Worm (Caenorhabditis elegans) whole organism, L4/young adult: Measurements from ENCODE around the gene best-1.

Experiments
- W03F9.2 ChIP-seq: fragments of 150-350 bp; optimal IDR thresholded peaks from 2 replicates; lab custom pipeline; 2014; ENCODE audit warnings: missing biosample characterization, missing genetic modification characterization
- dao-5 ChIP-seq: sonication (generic microtip); optimal IDR thresholded peaks from 2 replicates; lab custom pipeline; 2016; ENCODE audit warnings: missing genotype, missing genetic modification characterization, moderate library complexity, missing compliant biosample characterization
- him-1 ChIP-seq: sonication (generic microtip); optimal IDR thresholded peaks from 2 replicates; lab custom pipeline; 2016; ENCODE audit warnings: missing genotype, missing genetic modification reagents, missing genetic modification characterization, missing compliant biosample characterization

DNA sequence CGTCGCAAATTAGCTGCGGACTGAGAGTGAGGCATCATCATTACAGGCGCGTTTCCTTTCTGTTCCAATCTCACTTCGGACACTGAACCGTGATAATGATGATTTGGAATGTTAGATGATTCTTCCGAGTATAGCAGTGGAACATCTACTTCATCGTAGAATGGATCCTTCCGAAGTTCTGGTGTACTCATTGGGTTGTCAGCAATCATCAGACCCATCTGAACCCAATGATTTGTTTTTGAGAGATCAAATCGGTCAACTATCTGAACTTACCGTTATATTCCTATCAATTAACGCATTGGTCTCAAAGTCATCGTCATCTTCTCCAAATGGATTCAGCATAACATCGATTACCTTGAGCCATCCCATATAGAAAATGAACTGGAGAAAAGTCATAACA lies 1.1 kb downstream of the best-1 start:
- TF ChIP-seq him-1 (tag; lab: Kevin White, UChicago), result no peak
- TF ChIP-seq dao-5 (tag; lab: Kevin White, UChicago), result no peak
- no peak for TF ChIP-seq W03F9.2 (tag; lab: Kevin White, UChicago)
